Fruit fly (Drosophila melanogaster) whole organism, embryonic: ENCODE data around the gene CG5435.

Source experiments
- Asciz ChIP-seq: fragments of 200-800 bp; sonication (Bioruptor generic); optimal IDR thresholded peaks from 2 replicates; lab custom pipeline; 2017; ENCODE audit warnings: missing biosample characterization, mild to moderate bottlenecking, missing genetic modification characterization, missing genetic modification reagents
- Atf3 ChIP-seq: fragments of 200-800 bp; sonication (Bioruptor generic); optimal IDR thresholded peaks from 3 replicates; lab custom pipeline; 2016; ENCODE audit warnings: missing biosample characterization, missing genetic modification characterization
- Blimp-1 ChIP-seq: fragments of 200-800 bp; sonication (Bioruptor generic); optimal IDR thresholded peaks from 3 replicates; lab custom pipeline; 2018; ENCODE audit warnings: missing biosample characterization, missing genetic modification characterization, mild to moderate bottlenecking, moderate library complexity, missing genetic modification reagents
- CG10147 ChIP-seq: fragments of 200-800 bp; sonication (Bioruptor generic); optimal IDR thresholded peaks from 2 replicates; lab custom pipeline; 2019; ENCODE audit warnings: missing biosample characterization, mild to moderate bottlenecking, missing genetic modification characterization, moderate library complexity
- CG10321 ChIP-seq: fragments of 200-800 bp; sonication (Bioruptor generic); IDR thresholded peaks from 2 replicates; pipeline ENCODE4 v1.3.6; 2022; ENCODE audit warnings: missing biosample characterization, missing genetic modification characterization
- CG10366 ChIP-seq: fragments of 200-800 bp; sonication (Bioruptor generic); IDR thresholded peaks from 2 replicates; pipeline ENCODE4 v1.3.6; 2022; ENCODE audit warnings: missing biosample characterization, missing genetic modification characterization
- CG10431 ChIP-seq: fragments of 200-800 bp; sonication (Bioruptor generic); optimal IDR thresholded peaks from 3 replicates; lab custom pipeline; 2018; ENCODE audit warnings: missing biosample characterization, mild to moderate bottlenecking, missing genetic modification characterization
- CG10462 ChIP-seq: fragments of 200-800 bp; sonication (Bioruptor generic); optimal IDR thresholded peaks from 2 replicates; lab custom pipeline; 2016; ENCODE audit warnings: missing biosample characterization, missing genetic modification characterization
- CG10959 ChIP-seq: fragments of 200-800 bp; sonication (Bioruptor generic); IDR thresholded peaks from 2 replicates; pipeline ENCODE4 v1.3.6; 2022; ENCODE audit warnings: missing biosample characterization, missing genetic modification characterization
- CG11504 ChIP-seq: fragments of 200-800 bp; sonication (Bioruptor generic); optimal IDR thresholded peaks from 3 replicates; lab custom pipeline; 2019; ENCODE audit warnings: missing biosample characterization, mild to moderate bottlenecking, missing genetic modification characterization, moderate library complexity
- CG12104 ChIP-seq: fragments of 200-800 bp; sonication (Bioruptor generic); optimal IDR thresholded peaks from 3 replicates; lab custom pipeline; 2016; ENCODE audit warnings: missing biosample characterization, missing genetic modification characterization
- CG12155 ChIP-seq: fragments of 200-800 bp; sonication (Bioruptor generic); optimal IDR thresholded peaks from 3 replicates; lab custom pipeline; 2016; ENCODE audit warnings: missing biosample characterization, missing genetic modification characterization
- CG12236 ChIP-seq: fragments of 200-800 bp; sonication (Bioruptor generic); optimal IDR thresholded peaks from 2 replicates; lab custom pipeline; 2016; ENCODE audit warnings: missing biosample characterization, missing genetic modification characterization
- CG12769 ChIP-seq: fragments of 200-800 bp; sonication (Bioruptor generic); optimal IDR thresholded peaks from 2 replicates; lab custom pipeline; 2019; ENCODE audit warnings: missing biosample characterization, mild to moderate bottlenecking, missing genetic modification characterization, moderate library complexity
- CG15514 ChIP-seq: fragments of 200-800 bp; sonication (Bioruptor generic); optimal IDR thresholded peaks from 3 replicates; lab custom pipeline; 2017; ENCODE audit warnings: missing biosample characterization, missing genetic modification characterization, mild to moderate bottlenecking, moderate library complexity, missing genetic modification reagents
- CG15696 ChIP-seq: fragments of 200-800 bp; sonication (Bioruptor generic); optimal IDR thresholded peaks from 2 replicates; lab custom pipeline; 2019; ENCODE audit warnings: missing biosample characterization, mild to moderate bottlenecking, missing genetic modification characterization, moderate library complexity
- CG18011 ChIP-seq: fragments of 200-800 bp; sonication (Bioruptor generic); optimal IDR thresholded peaks from 2 replicates; lab custom pipeline; 2017; ENCODE audit warnings: missing biosample characterization, missing genetic modification characterization, mild to moderate bottlenecking, moderate library complexity, missing genotype
- CG18764 ChIP-seq: fragments of 200-800 bp; sonication (Bioruptor generic); optimal IDR thresholded peaks from 3 replicates; lab custom pipeline; 2016; ENCODE audit warnings: missing biosample characterization, missing genetic modification characterization
- CG3163 ChIP-seq: fragments of 200-800 bp; sonication (Bioruptor generic); optimal IDR thresholded peaks from 3 replicates; lab custom pipeline; 2016; ENCODE audit warnings: missing biosample characterization, missing genetic modification characterization
- CG3726 ChIP-seq: fragments of 200-800 bp; sonication (Bioruptor generic); IDR thresholded peaks from 3 replicates; pipeline ENCODE4, ENCODE4 v1.3.6; 2022; ENCODE audit warnings: missing biosample characterization, missing genetic modification characterization
- CG4424 ChIP-seq: fragments of 200-800 bp; sonication (Bioruptor generic); optimal IDR thresholded peaks from 3 replicates; lab custom pipeline; 2016; ENCODE audit warnings: missing biosample characterization, missing genetic modification characterization
- CG4707 ChIP-seq: fragments of 200-800 bp; sonication (Bioruptor generic); optimal IDR thresholded peaks from 2 replicates; lab custom pipeline; 2018; ENCODE audit warnings: missing biosample characterization, mild to moderate bottlenecking, missing genetic modification characterization, moderate library complexity
- CG5245 ChIP-seq: fragments of 200-800 bp; sonication (Bioruptor generic); optimal IDR thresholded peaks from 3 replicates; lab custom pipeline; 2016; ENCODE audit warnings: missing biosample characterization, missing genetic modification characterization
- CG5953 ChIP-seq: fragments of 200-800 bp; sonication (Bioruptor generic); IDR thresholded peaks from 2 replicates; pipeline ENCODE4 v1.3.6; 2022; ENCODE audit warnings: missing biosample characterization, missing genetic modification characterization
- CG6175 ChIP-seq: fragments of 200-800 bp; sonication (Bioruptor generic); IDR thresholded peaks from 3 replicates; pipeline ENCODE4 v1.3.6; 2022; ENCODE audit warnings: missing biosample characterization, missing genetic modification characterization
- CG6654 ChIP-seq: fragments of 200-800 bp; sonication (Bioruptor generic); optimal IDR thresholded peaks from 2 replicates; lab custom pipeline; 2017; ENCODE audit warnings: missing biosample characterization, mild to moderate bottlenecking, missing genetic modification characterization
- CG7745 ChIP-seq: fragments of 200-800 bp; sonication (Bioruptor generic); optimal IDR thresholded peaks from 2 replicates; lab custom pipeline; 2018; ENCODE audit warnings: missing biosample characterization, mild to moderate bottlenecking, missing genetic modification characterization, moderate library complexity
- CG7987 ChIP-seq: fragments of 200-800 bp; sonication (Bioruptor generic); optimal IDR thresholded peaks from 2 replicates; lab custom pipeline; 2018; ENCODE audit warnings: missing biosample characterization, mild to moderate bottlenecking, missing genetic modification characterization, moderate library complexity
- CG9727 ChIP-seq: fragments of 200-800 bp; sonication (Bioruptor generic); optimal IDR thresholded peaks from 3 replicates; lab custom pipeline; 2017; ENCODE audit warnings: missing biosample characterization, mild to moderate bottlenecking, missing genetic modification characterization
- E2f1 ChIP-seq: fragments of 200-800 bp; sonication (Bioruptor generic); IDR thresholded peaks from 2 replicates; pipeline ENCODE4 v1.3.6; 2022; ENCODE audit warnings: missing biosample characterization, missing genetic modification characterization
- Fer2 ChIP-seq: fragments of 200-800 bp; sonication (Bioruptor generic); optimal IDR thresholded peaks from 2 replicates; lab custom pipeline; 2018; ENCODE audit warnings: missing biosample characterization, mild to moderate bottlenecking, missing genetic modification characterization, moderate library complexity
- Hr51 ChIP-seq, 2 experiments: fragments of 200-800 bp; sonication (Bioruptor generic); optimal IDR thresholded peaks; 2 replicates in 1 of 2; 3 replicates in 1 of 2; lab custom pipeline; 2016 to 2018; ENCODE audit warnings: missing biosample characterization in 2 of 2, missing genetic modification characterization in 2 of 2, mild to moderate bottlenecking in 1 of 2, moderate library complexity in 1 of 2
- Kr ChIP-seq: fragments of 200-800 bp; sonication (Bioruptor generic); optimal IDR thresholded peaks from 2 replicates; lab custom pipeline; 2017; ENCODE audit warnings: missing biosample characterization, mild to moderate bottlenecking, missing genetic modification characterization
- Sox100B ChIP-seq: fragments of 200-800 bp; sonication (Bioruptor generic); optimal IDR thresholded peaks from 3 replicates; lab custom pipeline; 2018; ENCODE audit warnings: missing biosample characterization, mild to moderate bottlenecking, missing genetic modification characterization
- Xrp1 ChIP-seq: fragments of 200-800 bp; sonication (Bioruptor generic); IDR thresholded peaks from 2 replicates; pipeline ENCODE4 v1.3.6; 2022; ENCODE audit warnings: missing biosample characterization, missing genetic modification characterization
- ap ChIP-seq: fragments of 200-800 bp; sonication (Bioruptor generic); IDR thresholded peaks from 2 replicates; pipeline ENCODE4 v1.3.6; 2022; ENCODE audit warnings: missing biosample characterization, missing genetic modification characterization
- bowl ChIP-seq: fragments of 200-800 bp; sonication (Bioruptor generic); IDR thresholded peaks from 2 replicates; pipeline ENCODE4 v1.3.6; 2022; ENCODE audit warnings: missing biosample characterization, missing genetic modification characterization
- cwo ChIP-seq: fragments of 200-800 bp; sonication (Bioruptor generic); optimal IDR thresholded peaks from 3 replicates; lab custom pipeline; 2017; ENCODE audit warnings: missing biosample characterization, missing genetic modification characterization, mild to moderate bottlenecking, moderate library complexity, missing genetic modification reagents
- dmrt99B ChIP-seq: fragments of 200-800 bp; sonication (Bioruptor generic); optimal IDR thresholded peaks from 2 replicates; lab custom pipeline; 2018; ENCODE audit warnings: missing biosample characterization, mild to moderate bottlenecking, missing genetic modification characterization, moderate library complexity
- dpn ChIP-seq, 2 experiments: fragments of 200-800 bp; sonication (Bioruptor generic); optimal IDR thresholded peaks; 3 replicates each; lab custom pipeline; 2016; ENCODE audit warnings: missing biosample characterization in 2 of 2, missing genetic modification characterization in 2 of 2
- esg ChIP-seq: fragments of 200-800 bp; sonication (Bioruptor generic); conservative IDR thresholded peaks from 2 replicates; pipeline ENCODE4 v1.3.6; 2022; ENCODE audit warnings: missing biosample characterization, missing genetic modification characterization
- fd3F ChIP-seq: fragments of 200-800 bp; sonication (Bioruptor generic); optimal IDR thresholded peaks from 2 replicates; lab custom pipeline; 2018; ENCODE audit warnings: missing biosample characterization, mild to moderate bottlenecking, missing genetic modification characterization, moderate library complexity
- grau ChIP-seq: fragments of 200-800 bp; optimal IDR thresholded peaks from 3 replicates; lab custom pipeline; 2019; ENCODE audit warnings: missing biosample characterization, mild to moderate bottlenecking, missing genetic modification characterization, moderate library complexity
- gro ChIP-seq: fragments of 200-800 bp; sonication (Bioruptor generic); optimal IDR thresholded peaks from 2 replicates; lab custom pipeline; 2016; ENCODE audit warnings: missing biosample characterization, missing genetic modification characterization
- her ChIP-seq: fragments of 200-800 bp; sonication (Bioruptor generic); optimal IDR thresholded peaks from 2 replicates; lab custom pipeline; 2016; ENCODE audit warnings: missing biosample characterization, missing genetic modification characterization
- nau ChIP-seq: fragments of 200-800 bp; sonication (Bioruptor generic); optimal IDR thresholded peaks from 3 replicates; lab custom pipeline; 2017; ENCODE audit warnings: missing biosample characterization, mild to moderate bottlenecking, missing genetic modification characterization, missing genetic modification reagents
- scrt ChIP-seq: fragments of 200-800 bp; sonication (Bioruptor generic); optimal IDR thresholded peaks from 2 replicates; lab custom pipeline; 2018; ENCODE audit warnings: missing biosample characterization, mild to moderate bottlenecking, missing genetic modification characterization, moderate library complexity
- sens ChIP-seq: fragments of 200-800 bp; sonication (Bioruptor generic); peaks from one replicate; lab custom pipeline; 2016; ENCODE audit warnings: missing biosample characterization, missing genetic modification characterization
- sim ChIP-seq: fragments of 200-800 bp; sonication (Bioruptor generic); IDR thresholded peaks from 2 replicates; pipeline ENCODE4 v1.3.6; 2022; ENCODE audit warnings: missing biosample characterization, missing genetic modification characterization
- slou ChIP-seq: fragments of 200-800 bp; sonication (Bioruptor generic); optimal IDR thresholded peaks from 3 replicates; lab custom pipeline; 2016; ENCODE audit warnings: missing biosample characterization, missing genetic modification characterization
- zf30C ChIP-seq: fragments of 200-800 bp; sonication (Bioruptor generic); optimal IDR thresholded peaks from 3 replicates; lab custom pipeline; 2018; ENCODE audit warnings: missing biosample characterization, mild to moderate bottlenecking, missing genetic modification characterization

CG5435 gene

dm6 chr2L:12475308-12475707 is 44.6 kb upstream of the CG5435 start (continued):
- TF ChIP-seq CG10366 (GFP tag; lab: Robert Waterston, UW) (no peak), CG7745 (no peak), CG6175 (GFP tag; lab: Robert Waterston, UW) (no peak), zf30C (no peak), CG3726 (no peak), CG18011 (GFP tag; lab: Kevin White, UChicago) (no peak), E2f1 (GFP tag; lab: Robert Waterston, UW) (no peak), bowl (GFP tag; lab: Robert Waterston, UW) (no peak), CG10431 (GFP tag; lab: Kevin White, UChicago) (no peak), CG10147 (peak; percentile 9), CG10462 (GFP tag; lab: Kevin White, UChicago) (no peak), CG4424 (no peak), Asciz (GFP tag; lab: Kevin White, UChicago) (peak; percentile 12), CG10959 (GFP tag; lab: Robert Waterston, UW) (no peak), CG5245 (GFP tag; lab: Kevin White, UChicago) (no peak), CG12769 (tag; lab: Kevin White, UChicago) (peak; percentile 19), scrt (GFP tag; lab: Kevin White, UChicago) (peak; percentile 43), Blimp-1 (GFP tag; lab: Kevin White, UChicago) (peak; percentile 12), her (GFP tag; lab: Kevin White, UChicago) (no peak), CG12104 (GFP tag; lab: Kevin White, UChicago) (peak; percentile 12), gro (GFP tag; lab: Kevin White, UChicago) (peak; percentile 67), cwo (peak; percentile 30), dmrt99B (peak; percentile 15), slou (GFP tag; lab: Kevin White, UChicago) (no peak), CG9727 (GFP tag; lab: Kevin White, UChicago) (peak; percentile 34), Kr (GFP tag; lab: Kevin White, UChicago) (no peak), CG12236 (GFP tag; lab: Kevin White, UChicago) (peak; percentile 8), CG10321 (GFP tag; lab: Robert Waterston, UW) (no peak), CG11504 (peak; percentile 4), sim (GFP tag; lab: Robert Waterston, UW) (0 out of 2 replicates have a peak, but pooled peaks have one; percentile 16), CG12155 (no peak), CG15514 (peak; percentile 63), ap (GFP tag; lab: Robert Waterston, UW) (no peak), CG18764 (no peak), CG3163 (GFP tag; lab: Kevin White, UChicago) (no peak), Fer2 (peak; percentile 10), sens (peak; percentile 15), Xrp1 (GFP tag; lab: Robert Waterston, UW) (0 out of 2 replicates have a peak, but pooled peaks have one; percentile 21), Hr51 (GFP tag; optimal IDR thresholded peaks at IDR 0.05; lab: Kevin White, UChicago) (peak in 1 of 2 experiments; percentile 16), CG6654 (GFP tag; lab: Kevin White, UChicago) (no peak), nau (GFP tag; lab: Kevin White, UChicago) (peak; percentile 43), Sox100B (GFP tag; lab: Kevin White, UChicago) (peak; percentile 9), fd3F (peak; percentile 27), Atf3 (GFP tag; lab: Kevin White, UChicago) (no peak), CG15696 (tag; lab: Kevin White, UChicago) (peak; percentile 7), dpn (GFP tag; optimal IDR thresholded peaks at IDR 0.05; lab: Kevin White, UChicago) (no peak), CG5953 (GFP tag; lab: Robert Waterston, UW) (no peak), grau (tag; lab: Kevin White, UChicago) (peak; percentile 24), esg (GFP tag; lab: Robert Waterston, UW) (no peak), CG4707 (GFP tag; lab: Kevin White, UChicago) (peak; percentile 26), CG7987 (GFP tag; lab: Kevin White, UChicago) (peak; percentile 82)
